Worm (Caenorhabditis elegans) whole organism, mixed stage, embryonic: Measurements from ENCODE around the gene dlat-2.

Experiments used
- ces-1 ChIP-seq: fragments of 150-350 bp; optimal IDR thresholded peaks from 2 replicates; lab custom pipeline; 2014; ENCODE audit warnings: missing biosample characterization, missing genetic modification reagents, missing genetic modification characterization
- nhr-237 ChIP-seq: fragments of 150-350 bp; optimal IDR thresholded peaks from 2 replicates; lab custom pipeline; 2014; ENCODE audit warnings: missing biosample characterization, missing genetic modification characterization
- nhr-28 ChIP-seq: fragments of 150-350 bp; optimal IDR thresholded peaks from 2 replicates; lab custom pipeline; 2014; ENCODE audit warnings: missing biosample characterization, missing genetic modification characterization
- unc-120 ChIP-seq: sonication (generic microtip); optimal IDR thresholded peaks from 2 replicates; lab custom pipeline; 2017; ENCODE audit warnings: missing genetic modification characterization, missing compliant biosample characterization; ENCODE audit not compliant: poor library complexity, severe bottlenecking
- unc-39 ChIP-seq: fragments of 150-350 bp; optimal IDR thresholded peaks from 2 replicates; lab custom pipeline; 2014; ENCODE audit warnings: missing biosample characterization, missing genetic modification characterization
- unc-62 ChIP-seq: fragments of 150-350 bp; optimal IDR thresholded peaks from 2 replicates; lab custom pipeline; 2014; ENCODE audit warnings: missing biosample characterization, missing genetic modification reagents, missing genetic modification characterization
- ztf-11 ChIP-seq: fragments of 150-350 bp; optimal IDR thresholded peaks from 2 replicates; lab custom pipeline; 2014; ENCODE audit warnings: missing biosample characterization, missing genetic modification characterization

ce11 chrIV:17343482-17343881, 36.9 kb upstream of the dlat-2 start, which contains the start of gene C49C3.11:
- TF ChIP-seq ztf-11 = no peak
- TF ChIP-seq unc-120 (tag; lab: Kevin White, UChicago) = no peak
- TF ChIP-seq nhr-28 = no peak
- no peak for TF ChIP-seq ces-1
- no peak for TF ChIP-seq unc-62 (GFP tag; lab: Kevin White, UChicago)
- no peak for TF ChIP-seq unc-39 (tag; lab: Kevin White, UChicago)
- no peak for TF ChIP-seq nhr-237 (tag; lab: Kevin White, UChicago)
